Worm (Caenorhabditis elegans) whole organism, young adult: ENCODE results near the gene srab-17.

ENCODE experiments used
- F37B4.10 ChIP-seq: fragments of 200-800 bp; sonication (Bioruptor generic); IDR thresholded peaks from 2 replicates; pipeline ENCODE4 v1.3.6; 2022; ENCODE audit warnings: missing genetic modification characterization, missing compliant biosample characterization
- ama-1 ChIP-seq, 3 experiments: fragments of 150-350 bp in 1 of 3; sonication (generic microtip) in 2 of 3; optimal IDR thresholded peaks; 2 replicates each; lab custom pipeline; 2014 to 2018; ENCODE audit warnings: missing biosample characterization in 2 of 3, missing genetic modification characterization in 2 of 3, missing genetic modification reagents in 2 of 3
- aptf-3 ChIP-seq: fragments of 200-800 bp; sonication (Bioruptor generic); IDR thresholded peaks from 2 replicates; pipeline ENCODE4 v1.3.6; 2022; ENCODE audit warnings: missing genetic modification characterization, missing compliant biosample characterization
- lin-35 ChIP-seq, 3 experiments: fragments of 150-350 bp in 2 of 3; sonication (generic microtip) in 1 of 3; optimal IDR thresholded peaks; 2 replicates each; lab custom pipeline; 2014 to 2018; ENCODE audit warnings: missing biosample characterization in 3 of 3, missing genetic modification characterization in 3 of 3, missing genetic modification reagents in 3 of 3

ce11 chrV:9885918-9886488, 17.8 kb upstream of the srab-17 start, which contains the start of gene clp-9:
- no peak for TF ChIP-seq lin-35 (GFP tag; optimal IDR thresholded peaks at IDR 0.05; lab: Kevin White, UChicago)
- no peak for TF ChIP-seq ama-1 (optimal IDR thresholded peaks at IDR 0.05; lab: Kevin White, UChicago)
- TF ChIP-seq ama-1 (GFP tag; optimal IDR thresholded peaks at IDR 0.05; lab: Kevin White, UChicago): no peak
- TF ChIP-seq aptf-3 (GFP tag; lab: Robert Waterston, UW): no peak
- no peak for TF ChIP-seq F37B4.10 (GFP tag; lab: Robert Waterston, UW)
